Worm (Caenorhabditis elegans): ENCODE data around the gene R07E5.19.

ce11 chrIII:4415135-4415534, 2.7 kb downstream of the R07E5.19 start, which contains the start of gene R07E5.11:
- TF ChIP-seq med-1 (GFP tag; optimal IDR thresholded peaks at IDR 0.05; ENCODE audit: insufficient read depth) (no peak), ztf-23 (GFP tag; IDR thresholded peaks at IDR 0.05) (no peak), flt-1 (GFP tag; IDR thresholded peaks at IDR 0.05) (no peak), ref-1 (GFP tag; conservative IDR thresholded peaks at IDR 0.05) (no peak), T22C8.4 (GFP tag; IDR thresholded peaks at IDR 0.05) (no peak), klf-2 (GFP tag; conservative IDR thresholded peaks at IDR 0.05) (no peak)

All from whole organism, midembryonic.